Fruit fly (Drosophila melanogaster): ENCODE results near the gene CG13474.

Gene CG13474

DNA sequence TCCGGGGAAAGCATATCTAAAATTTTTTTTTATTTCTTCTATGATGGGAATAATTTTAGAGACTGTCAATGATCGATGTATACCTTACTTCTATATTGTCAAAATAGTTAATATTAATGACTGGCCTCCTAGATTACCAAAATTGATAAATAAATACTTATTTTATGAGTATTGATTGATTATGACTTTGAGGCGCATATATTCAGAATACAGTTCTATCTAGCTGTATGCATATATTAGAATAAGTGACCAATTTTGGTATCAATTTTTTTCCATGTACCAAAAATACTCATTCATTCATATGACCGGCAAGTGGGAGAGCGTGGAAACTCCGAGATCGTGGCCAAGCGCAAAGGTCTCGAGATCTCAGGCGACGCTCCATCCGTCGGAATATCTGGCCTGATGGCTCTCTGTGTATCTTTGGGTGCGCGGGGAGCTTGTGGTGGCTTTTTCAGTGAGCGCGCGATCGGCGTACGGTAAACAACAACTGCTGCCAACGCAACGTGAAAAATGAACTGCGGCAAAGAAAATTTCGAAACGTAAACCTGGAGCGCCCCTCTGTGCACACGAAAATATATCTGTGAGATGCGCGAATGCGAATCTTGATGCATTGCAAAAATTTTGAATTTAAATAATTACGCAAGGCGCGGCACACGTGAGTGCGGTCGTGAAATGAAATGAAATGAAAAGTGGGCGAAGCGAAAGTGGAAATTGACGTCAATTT, 24.4 kb downstream of the CG13474 start, which contains the start of the genes CG43121 and ome (continued):
- no peak for TF ChIP-seq klu (GFP tag; IDR thresholded peaks at IDR 0.05)
- TF ChIP-seq HLH3B (GFP tag; IDR thresholded peaks at IDR 0.05): peak; percentile 37; the same call in 1 of the 2 replicates
- no peak for TF ChIP-seq danr (GFP tag; IDR thresholded peaks at IDR 0.05)
- peak; percentile 51; the same call in 2 of the 3 replicates for TF ChIP-seq row (GFP tag; IDR thresholded peaks at IDR 0.05)
- TF ChIP-seq sd (tag; optimal IDR thresholded peaks at IDR 0.05): peak; percentile 24
- no peak for TF ChIP-seq CG4282 (GFP tag; optimal IDR thresholded peaks at IDR 0.05)
- no peak for TF ChIP-seq wor (GFP tag; IDR thresholded peaks at IDR 0.05)
- no peak for TF ChIP-seq D (optimal IDR thresholded peaks at IDR 0.05)
- TF ChIP-seq D (GFP tag; optimal IDR thresholded peaks at IDR 0.05): no peak
- no peak for TF ChIP-seq CG30431 (GFP tag; optimal IDR thresholded peaks at IDR 0.05)
- no peak for TF ChIP-seq CG6813 (GFP tag; optimal IDR thresholded peaks at IDR 0.05)
- peak; percentile 19 for TF ChIP-seq CG3407 (GFP tag; optimal IDR thresholded peaks at IDR 0.05)
- no peak for TF ChIP-seq Hey (tag; optimal IDR thresholded peaks at IDR 0.05)
- TF ChIP-seq cg (GFP tag; optimal IDR thresholded peaks at IDR 0.05): no peak
- TF ChIP-seq CG15601 (tag; optimal IDR thresholded peaks at IDR 0.05): no peak
- TF ChIP-seq CG32772 (GFP tag; IDR thresholded peaks at IDR 0.05): no peak
- TF ChIP-seq CG10979 (tag; optimal IDR thresholded peaks at IDR 0.05): no peak
- TF ChIP-seq CG10366 (GFP tag; IDR thresholded peaks at IDR 0.05): no peak
- TF ChIP-seq CG9932 (GFP tag; IDR thresholded peaks at IDR 0.05): peak; percentile 44; the same call in 1 of the 2 replicates
- peak; percentile 33 for TF ChIP-seq dmrt99B (tag; optimal IDR thresholded peaks at IDR 0.05)
- no peak for TF ChIP-seq CG2129 (GFP tag; IDR thresholded peaks at IDR 0.05; ENCODE audit: partially characterized antibody)
- no peak for TF ChIP-seq CG14710 (tag; optimal IDR thresholded peaks at IDR 0.05)
- peak; percentile 49 for TF ChIP-seq Deaf1 (tag; optimal IDR thresholded peaks at IDR 0.05)
- peak; percentile 88 for TF ChIP-seq Blimp-1 (GFP tag; optimal IDR thresholded peaks at IDR 0.05)
- TF ChIP-seq al (GFP tag; IDR thresholded peaks at IDR 0.05): no peak
- TF ChIP-seq pb (GFP tag; optimal IDR thresholded peaks at IDR 0.05): peak; percentile 21
- TF ChIP-seq Dref (GFP tag; IDR thresholded peaks at IDR 0.05): no peak
- no peak for TF ChIP-seq CG15479 (GFP tag; optimal IDR thresholded peaks at IDR 0.05)
- TF ChIP-seq MESR4 (GFP tag; optimal IDR thresholded peaks at IDR 0.05): no peak
- TF ChIP-seq otp (GFP tag; IDR thresholded peaks at IDR 0.05): peak; percentile 60; the same call in 2 of the 3 replicates
- TF ChIP-seq slou (GFP tag; optimal IDR thresholded peaks at IDR 0.05): no peak
- peak; percentile 52 for TF ChIP-seq CG34376 (GFP tag; optimal IDR thresholded peaks at IDR 0.05)
- no peak for TF ChIP-seq ERR (GFP tag; optimal IDR thresholded peaks at IDR 0.05)
- TF ChIP-seq amos (GFP tag; IDR thresholded peaks at IDR 0.05; ENCODE audit: partially characterized antibody): no peak
- TF ChIP-seq Nf-YC (tag; optimal IDR thresholded peaks at IDR 0.05): peak; percentile 21
- TF ChIP-seq Eip74EF (GFP tag; optimal IDR thresholded peaks at IDR 0.05): peak in 1 of 2 experiments; percentile 26
- TF ChIP-seq MBD-R2 (GFP tag; IDR thresholded peaks at IDR 0.05): no peak
- no peak for TF ChIP-seq tio (GFP tag; optimal IDR thresholded peaks at IDR 0.05)
- no peak for TF ChIP-seq sc (optimal IDR thresholded peaks at IDR 0.05)
- TF ChIP-seq sc (GFP tag; optimal IDR thresholded peaks at IDR 0.05): no peak
- no peak for TF ChIP-seq Hand (GFP tag; optimal IDR thresholded peaks at IDR 0.05)
- no peak for TF ChIP-seq ash1 (GFP tag; optimal IDR thresholded peaks at IDR 0.05)
- TF ChIP-seq CG2199 (GFP tag; IDR thresholded peaks at IDR 0.05): peak; percentile 68; the same call in 1 of the 3 replicates
- peak; percentile 10 for TF ChIP-seq CG11398 (GFP tag; optimal IDR thresholded peaks at IDR 0.05)
- no peak for TF ChIP-seq CG4617 (GFP tag; optimal IDR thresholded peaks at IDR 0.05; ENCODE audit: borderline replicate concordance)
- no peak for TF ChIP-seq Fer3 (tag; optimal IDR thresholded peaks at IDR 0.05)
- no peak for TF ChIP-seq CG11456 (GFP tag; IDR thresholded peaks at IDR 0.05)
- peak; percentile 80 for TF ChIP-seq sens (GFP tag)
- TF ChIP-seq vvl (GFP tag; IDR thresholded peaks at IDR 0.05): peak; percentile 42; the same call in 1 of the 2 replicates
- peak; percentile 22 for TF ChIP-seq CG10267 (tag; optimal IDR thresholded peaks at IDR 0.05)

Measured in whole organism, embryonic.